Fruit fly (Drosophila melanogaster): ENCODE measurements around the gene Dref.

Dref gene

DNA sequence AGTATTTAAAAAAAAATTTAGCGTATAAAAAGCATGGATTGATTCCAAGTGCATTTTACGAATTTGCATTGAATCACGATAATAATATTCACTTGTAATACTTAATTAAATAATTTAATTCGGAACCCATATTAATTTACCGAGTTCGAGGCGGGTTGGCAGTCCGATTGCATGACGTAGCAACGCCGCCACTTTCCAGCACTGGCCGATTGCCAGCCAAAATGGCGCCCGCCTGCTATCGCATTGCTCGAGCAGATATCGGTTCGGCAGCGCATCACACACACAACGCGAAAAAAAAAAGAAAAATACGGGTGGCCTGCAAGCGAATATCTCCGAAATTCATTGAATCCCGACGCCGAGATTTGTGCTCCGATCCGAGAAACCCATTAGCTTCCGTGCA lies 36.6 kb upstream of the Dref start, which contains the start of gene Ndf (continued):
- TF ChIP-seq pzg (GFP tag; optimal IDR thresholded peaks at IDR 0.05) (peak; percentile 93), salm (tag; optimal IDR thresholded peaks at IDR 0.05) (no peak), CG3281 (GFP tag; optimal IDR thresholded peaks at IDR 0.05) (peak; percentile 62), nerfin-2 (GFP tag; IDR thresholded peaks at IDR 0.05; ENCODE audit: partially characterized antibody) (peak; percentile 30; the same call in 1 of the 2 replicates), CG13123 (GFP tag; optimal IDR thresholded peaks at IDR 0.05) (peak; percentile 3), Ravus (GFP tag; IDR thresholded peaks at IDR 0.05) (no peak), CG11696 (GFP tag; IDR thresholded peaks at IDR 0.05) (0 out of 2 replicates have a peak, but pooled peaks have one; percentile 30), chm (GFP tag; IDR thresholded peaks at IDR 0.05) (peak; percentile 87), sug (tag; optimal IDR thresholded peaks at IDR 0.05) (peak; percentile 59), MESR4 (GFP tag; optimal IDR thresholded peaks at IDR 0.05) (peak; percentile 64), gsb (GFP tag; IDR thresholded peaks at IDR 0.05) (no peak), en (GFP tag; optimal IDR thresholded peaks at IDR 0.05) (no peak), Rfx (GFP tag; IDR thresholded peaks at IDR 0.05) (peak; percentile 91), Ada2b (GFP tag; IDR thresholded peaks at IDR 0.05) (peak; percentile 42; the same call in 1 of the 2 replicates), ranshi (GFP tag; IDR thresholded peaks at IDR 0.05) (peak; percentile 70; the same call in 1 of the 2 replicates), kni (GFP tag; optimal IDR thresholded peaks at IDR 0.05) (peak; percentile 2), CG16779 (GFP tag; IDR thresholded peaks at IDR 0.05) (peak; percentile 67; the same call in 1 of the 2 replicates), CG15601 (tag; optimal IDR thresholded peaks at IDR 0.05) (peak; percentile 33), hth (optimal IDR thresholded peaks at IDR 0.05) (no peak), CG5953 (GFP tag; IDR thresholded peaks at IDR 0.05) (0 out of 2 replicates have a peak, but pooled peaks have one; percentile 9), CG1529 (GFP tag; optimal IDR thresholded peaks at IDR 0.05) (no peak), CG30431 (GFP tag; optimal IDR thresholded peaks at IDR 0.05) (peak; percentile 32), vfl (GFP tag; optimal IDR thresholded peaks at IDR 0.05) (peak; percentile 70), Awh (GFP tag; IDR thresholded peaks at IDR 0.05) (0 out of 2 replicates have a peak, but pooled peaks have one; percentile 8), Tbp (GFP tag; optimal IDR thresholded peaks at IDR 0.05) (no peak), CG11085 (GFP tag; IDR thresholded peaks at IDR 0.05) (peak; percentile 67), eyg (GFP tag; optimal IDR thresholded peaks at IDR 0.05) (no peak), CG18011 (GFP tag; optimal IDR thresholded peaks at IDR 0.05) (no peak), CG9215 (GFP tag; IDR thresholded peaks at IDR 0.05) (peak; percentile 63), Ptx1 (GFP tag; IDR thresholded peaks at IDR 0.05) (peak; percentile 60), Lhr (GFP tag; optimal IDR thresholded peaks at IDR 0.05) (peak; percentile 65), CG13296 (GFP tag; optimal IDR thresholded peaks at IDR 0.05) (peak; percentile 61), lola (GFP tag; optimal IDR thresholded peaks at IDR 0.05) (peak in 1 of 3 experiments; percentile 46), al (GFP tag; IDR thresholded peaks at IDR 0.05) (peak; percentile 57), CG7556 (GFP tag; optimal IDR thresholded peaks at IDR 0.05) (peak; percentile 41), usp (GFP tag; optimal IDR thresholded peaks at IDR 0.05) (no peak), CG12942 (GFP tag; optimal IDR thresholded peaks at IDR 0.05) (peak; percentile 50), CG10565 (GFP tag; optimal IDR thresholded peaks at IDR 0.05) (no peak), CG4730 (GFP tag; IDR thresholded peaks at IDR 0.05) (peak; percentile 51), CG7745 (tag; optimal IDR thresholded peaks at IDR 0.05) (peak; percentile 28), CG17385 (GFP tag; optimal IDR thresholded peaks at IDR 0.05) (peak; percentile 60), Dip2 (GFP tag; IDR thresholded peaks at IDR 0.05) (no peak), gfzf (GFP tag; optimal IDR thresholded peaks at IDR 0.05) (no peak), lilli (GFP tag; optimal IDR thresholded peaks at IDR 0.05) (peak; percentile 70), CG31388 (GFP tag; optimal IDR thresholded peaks at IDR 0.05) (no peak), CG17328 (GFP tag; IDR thresholded peaks at IDR 0.05) (peak; percentile 68), Hr3 (GFP tag; optimal IDR thresholded peaks at IDR 0.05) (peak; percentile 45), btn (GFP tag; optimal IDR thresholded peaks at IDR 0.05) (no peak), CG33213 (GFP tag; optimal IDR thresholded peaks at IDR 0.05) (peak; percentile 51), Hr39 (optimal IDR thresholded peaks at IDR 0.05) (no peak), oc (tag; optimal IDR thresholded peaks at IDR 0.05) (peak; percentile 4), Adf1 (GFP tag; IDR thresholded peaks at IDR 0.05) (peak; percentile 15)

All from whole organism, embryonic.